Worm (Caenorhabditis elegans) whole organism, L4/young adult: ENCODE measurements around the gene F18A11.3.

Source experiments
- dao-5 ChIP-seq: sonication (generic microtip); optimal IDR thresholded peaks from 2 replicates; lab custom pipeline; 2016; ENCODE audit warnings: missing genotype, missing genetic modification characterization, moderate library complexity, missing compliant biosample characterization
- him-1 ChIP-seq: sonication (generic microtip); optimal IDR thresholded peaks from 2 replicates; lab custom pipeline; 2016; ENCODE audit warnings: missing genotype, missing genetic modification reagents, missing genetic modification characterization, missing compliant biosample characterization

DNA sequence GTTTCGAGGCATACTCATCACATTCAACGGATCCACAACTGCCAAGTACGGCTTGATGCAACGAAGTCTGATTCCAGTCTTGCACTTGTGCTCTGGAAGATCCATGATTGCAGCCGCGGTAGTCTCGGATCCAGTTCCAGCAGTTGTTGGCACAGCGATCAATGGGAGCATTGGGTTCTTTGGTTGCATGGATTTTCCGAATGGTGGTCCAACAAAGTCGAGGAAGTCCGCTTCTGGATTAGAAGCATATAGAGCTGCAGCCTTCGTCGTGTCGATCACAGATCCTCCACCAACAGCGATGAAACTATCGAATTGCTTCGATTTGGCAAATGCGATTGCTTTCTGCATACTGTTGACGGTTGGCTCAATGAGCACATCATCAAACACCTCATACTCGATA lies 41.3 kb downstream of the F18A11.3 start:
- TF ChIP-seq him-1 (tag; lab: Kevin White, UChicago) (no peak), dao-5 (tag; lab: Kevin White, UChicago) (no peak)
